Fruit fly (Drosophila melanogaster): ENCODE results near the gene odd.

DNA sequence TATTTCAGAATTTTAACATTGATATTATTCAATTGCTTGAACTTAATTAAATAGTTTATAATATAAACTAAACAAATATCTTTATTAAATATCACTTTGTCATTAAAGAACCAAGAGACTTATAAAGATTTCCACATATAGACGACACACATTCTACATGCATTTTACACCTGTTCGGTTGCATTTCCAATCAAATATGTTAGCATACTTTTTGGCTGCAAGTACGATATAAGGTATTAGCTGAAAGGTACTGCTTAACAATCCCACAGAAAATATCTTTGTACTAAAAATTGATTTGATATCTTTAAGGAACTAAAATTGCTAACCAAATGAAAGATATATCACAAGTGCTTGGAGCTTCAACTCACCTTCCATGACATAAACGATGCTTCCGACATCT is 27.3 kb upstream of the odd start:
- no peak for TF ChIP-seq kay (GFP tag; ENCODE audit: borderline replicate concordance)
- TF ChIP-seq Crg-1 (GFP tag; optimal IDR thresholded peaks at IDR 0.05) = no peak
- no peak for TF ChIP-seq CG33017 (tag; optimal IDR thresholded peaks at IDR 0.05)
- TF ChIP-seq CG7045 (GFP tag; optimal IDR thresholded peaks at IDR 0.05) = no peak
- no peak for TF ChIP-seq CG14711 (tag; optimal IDR thresholded peaks at IDR 0.05)

Measured in whole organism, adult.